Worm (Caenorhabditis elegans) whole organism, young adult: ENCODE results near the gene F23D12.3.
A peak's percentile ranks its signal among the peaks of the same experiment; 100 is the strongest.

Experiments used
- B0261.1 ChIP-seq: sonication (generic microtip); optimal IDR thresholded peaks from 2 replicates; lab custom pipeline; 2016; ENCODE audit warnings: mild to moderate bottlenecking, missing genetic modification characterization, moderate library complexity, missing compliant biosample characterization
- B0336.3 ChIP-seq: fragments of 200-800 bp; sonication (Bioruptor generic); IDR thresholded peaks from 2 replicates; pipeline ENCODE4 v1.3.6; 2022; ENCODE audit warnings: missing genetic modification characterization, missing compliant biosample characterization
- F33H1.4 ChIP-seq: fragments of 200-800 bp; sonication (Bioruptor generic); IDR thresholded peaks from 2 replicates; pipeline ENCODE4 v1.3.6; 2022; ENCODE audit warnings: missing genetic modification reagents, missing genetic modification characterization, missing compliant biosample characterization
- F37B4.10 ChIP-seq: fragments of 200-800 bp; sonication (Bioruptor generic); IDR thresholded peaks from 2 replicates; pipeline ENCODE4 v1.3.6; 2022; ENCODE audit warnings: missing genetic modification characterization, missing compliant biosample characterization
- F52B5.7 ChIP-seq: sonication (generic microtip); optimal IDR thresholded peaks from 2 replicates; lab custom pipeline; 2016; ENCODE audit warnings: mild to moderate bottlenecking, missing genetic modification characterization, missing compliant biosample characterization
- F55B11.4 ChIP-seq: sonication (generic microtip); optimal IDR thresholded peaks from 2 replicates; lab custom pipeline; 2016; ENCODE audit warnings: missing compliant biosample characterization, missing genetic modification characterization, borderline replicate concordance; ENCODE audit not compliant: insufficient read depth
- F57C9.4 ChIP-seq: sonication (generic microtip); optimal IDR thresholded peaks from 2 replicates; lab custom pipeline; 2017; ENCODE audit warnings: mild to moderate bottlenecking, missing genetic modification characterization, missing compliant biosample characterization
- Y56A3A.18 ChIP-seq: fragments of 200-800 bp; sonication (Bioruptor generic); IDR thresholded peaks from 2 replicates; pipeline ENCODE4 v1.3.6; 2022; ENCODE audit warnings: missing genetic modification reagents, missing genetic modification characterization, missing compliant biosample characterization
- ZK185.1 ChIP-seq: sonication (generic microtip); optimal IDR thresholded peaks from 2 replicates; lab custom pipeline; 2016; ENCODE audit warnings: mild to moderate bottlenecking, missing genetic modification characterization, missing compliant biosample characterization; ENCODE audit not compliant: poor library complexity, severe bottlenecking
- aptf-2 ChIP-seq: fragments of 200-800 bp; sonication (Bioruptor generic); conservative IDR thresholded peaks from 2 replicates; pipeline ENCODE4 v1.3.6; 2022; ENCODE audit warnings: missing genetic modification reagents, missing genetic modification characterization, missing compliant biosample characterization
- attf-5 ChIP-seq: fragments of 200-800 bp; sonication (Bioruptor generic); optimal IDR thresholded peaks from 2 replicates; lab custom pipeline; 2018; ENCODE audit warnings: mild to moderate bottlenecking, missing genetic modification characterization, missing compliant biosample characterization
- dpl-1 ChIP-seq: fragments of 150-350 bp; optimal IDR thresholded peaks from 2 replicates; lab custom pipeline; 2014; ENCODE audit warnings: missing biosample characterization, missing genetic modification reagents, missing genetic modification characterization
- egl-18 ChIP-seq: fragments of 200-800 bp; sonication (Bioruptor generic); IDR thresholded peaks from 2 replicates; pipeline ENCODE4 v1.3.6; 2022; ENCODE audit warnings: missing genetic modification reagents, missing genetic modification characterization, missing compliant biosample characterization
- ekl-4 ChIP-seq: fragments of 200-800 bp; sonication (Bioruptor generic); IDR thresholded peaks from 2 replicates; pipeline ENCODE4 v1.3.6; 2022; ENCODE audit warnings: missing genetic modification reagents, missing genetic modification characterization, missing compliant biosample characterization
- hmg-1.2 ChIP-seq: fragments of 200-800 bp; sonication (Bioruptor generic); IDR thresholded peaks from 2 replicates; pipeline ENCODE4 v1.3.6; 2022; ENCODE audit warnings: missing genetic modification reagents, missing genetic modification characterization, missing compliant biosample characterization
- let-607 ChIP-seq, 2 experiments: fragments of 200-800 bp in 1 of 2; sonication (Bioruptor generic) in 1 of 2; sonication (generic microtip) in 1 of 2; optimal IDR thresholded peaks; 2 replicates each; lab custom pipeline; 2016 to 2018; ENCODE audit warnings: mild to moderate bottlenecking in 2 of 2, missing compliant biosample characterization in 2 of 2, missing genetic modification characterization in 2 of 2, moderate library complexity in 2 of 2, missing genotype in 1 of 2
- lin-26 ChIP-seq: fragments of 200-800 bp; sonication (Bioruptor generic); IDR thresholded peaks from 2 replicates; pipeline ENCODE4 v1.3.6; 2022; ENCODE audit warnings: missing genetic modification reagents, missing genetic modification characterization, missing compliant biosample characterization
- madf-10 ChIP-seq: sonication (generic microtip); optimal IDR thresholded peaks from 2 replicates; lab custom pipeline; 2016; ENCODE audit warnings: mild to moderate bottlenecking, missing genetic modification characterization, missing compliant biosample characterization
- madf-3 ChIP-seq: fragments of 200-800 bp; sonication (Bioruptor generic); IDR thresholded peaks from 2 replicates; pipeline ENCODE4 v1.3.6; 2022; ENCODE audit warnings: missing genetic modification reagents, missing genetic modification characterization, missing compliant biosample characterization
- madf-6 ChIP-seq: fragments of 200-800 bp; sonication (Bioruptor generic); IDR thresholded peaks from 2 replicates; pipeline ENCODE4 v1.3.6; 2022; ENCODE audit warnings: missing genetic modification reagents, missing genetic modification characterization, missing compliant biosample characterization
- mes-4 ChIP-seq: sonication (generic microtip); optimal IDR thresholded peaks from 2 replicates; lab custom pipeline; 2016; ENCODE audit warnings: missing genotype, missing genetic modification characterization, missing compliant biosample characterization
- mxl-1 ChIP-seq: sonication (generic microtip); optimal IDR thresholded peaks from 2 replicates; lab custom pipeline; 2016; ENCODE audit warnings: missing genetic modification characterization, missing compliant biosample characterization
- nfya-2 ChIP-seq: fragments of 200-800 bp; sonication (Bioruptor generic); IDR thresholded peaks from 2 replicates; pipeline ENCODE4 v1.3.6; 2022; ENCODE audit warnings: missing genetic modification reagents, missing genetic modification characterization, missing compliant biosample characterization
- nhr-90 ChIP-seq: sonication (generic microtip); optimal IDR thresholded peaks from 2 replicates; lab custom pipeline; 2016; ENCODE audit warnings: missing genotype, mild to moderate bottlenecking, missing genetic modification characterization, missing compliant biosample characterization
- pha-4 ChIP-seq: fragments of 150-350 bp; sonication (generic microtip); optimal IDR thresholded peaks from 2 replicates; lab custom pipeline; 2014; ENCODE audit warnings: missing biosample characterization, missing genetic modification reagents, missing genetic modification characterization
- sea-2 ChIP-seq: fragments of 200-800 bp; sonication (Bioruptor generic); IDR thresholded peaks from 2 replicates; pipeline ENCODE4 v1.3.6; 2022; ENCODE audit warnings: missing genetic modification characterization, missing compliant biosample characterization
- snpc-3.4 ChIP-seq: sonication (generic microtip); optimal IDR thresholded peaks from 2 replicates; lab custom pipeline; 2017; ENCODE audit warnings: missing genetic modification characterization, mild to moderate bottlenecking, missing compliant biosample characterization, antibody characterized with exemption, moderate library complexity, missing genotype, missing genetic modification reagents
- snpc-4 ChIP-seq, 5 experiments: fragments of 150-350 bp in 1 of 5; sonication (generic microtip) in 4 of 5; optimal IDR thresholded peaks; 2 replicates each; lab custom pipeline; 2014 to 2018; ENCODE audit warnings: missing genetic modification characterization in 5 of 5, missing biosample characterization in 3 of 5, antibody characterized with exemption in 2 of 5, mild to moderate bottlenecking in 2 of 5, missing compliant biosample characterization in 2 of 5, missing genotype in 2 of 5, moderate library complexity in 2 of 5, missing genetic modification reagents in 1 of 5
- tlf-1 ChIP-seq: fragments of 200-800 bp; sonication (Bioruptor generic); optimal IDR thresholded peaks from 2 replicates; lab custom pipeline; 2018; ENCODE audit warnings: mild to moderate bottlenecking, missing genetic modification characterization, missing compliant biosample characterization
- ztf-25 ChIP-seq: fragments of 200-800 bp; sonication (Bioruptor generic); IDR thresholded peaks from 2 replicates; pipeline ENCODE4 v1.3.6; 2022; ENCODE audit warnings: missing genetic modification reagents, missing genetic modification characterization, missing compliant biosample characterization
- ztf-28 ChIP-seq: fragments of 200-800 bp; sonication (Bioruptor generic); IDR thresholded peaks from 2 replicates; pipeline ENCODE4 v1.3.6; 2022; ENCODE audit warnings: missing genetic modification reagents, missing genetic modification characterization, missing compliant biosample characterization
- ztf-3 ChIP-seq: fragments of 200-800 bp; sonication (Bioruptor generic); optimal IDR thresholded peaks from 2 replicates; lab custom pipeline; 2018; ENCODE audit warnings: mild to moderate bottlenecking, missing genetic modification characterization, missing compliant biosample characterization

Gene F23D12.3

ce11 chrX:14423105-14423504, 19.3 kb upstream of the F23D12.3 start, which contains the start of gene fipr-3:
Gene fipr-3 (plus strand): TSS chrX:14423405.
- no peak for TF ChIP-seq let-607 (tag; optimal IDR thresholded peaks at IDR 0.05; lab: Kevin White, UChicago)
- no peak for TF ChIP-seq ZK185.1 (tag; lab: Kevin White, UChicago)
- no peak for TF ChIP-seq Y56A3A.18 (GFP tag; lab: Robert Waterston, UW)
- TF ChIP-seq ztf-28 (GFP tag; lab: Robert Waterston, UW): no peak
- TF ChIP-seq attf-5: no peak
- no peak for TF ChIP-seq nhr-90 (tag; lab: Kevin White, UChicago)
- no peak for TF ChIP-seq F55B11.4 (tag; lab: Kevin White, UChicago)
- no peak for TF ChIP-seq pha-4 (tag; lab: Kevin White, UChicago)
- no peak for TF ChIP-seq F37B4.10 (GFP tag; lab: Robert Waterston, UW)
- TF ChIP-seq F33H1.4 (GFP tag; lab: Robert Waterston, UW): no peak

DNA sequence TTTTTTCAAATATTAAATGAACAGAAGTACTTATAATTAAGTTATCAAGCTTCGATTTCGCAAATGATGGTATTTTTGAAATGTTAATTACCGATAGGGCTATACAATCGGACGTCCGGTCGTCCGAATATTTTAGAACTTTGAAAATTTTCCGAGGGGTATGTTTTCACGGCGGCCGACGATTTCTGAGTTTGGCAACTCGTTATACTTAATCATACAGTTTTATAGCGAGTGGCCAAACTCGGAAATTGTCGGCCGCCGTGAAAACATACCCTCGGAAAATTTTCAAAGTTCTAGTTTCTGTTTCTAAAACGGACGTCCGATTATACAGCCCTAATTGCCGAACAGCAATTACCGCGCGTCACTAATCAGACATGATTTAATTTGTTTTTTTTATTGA, 18.2 kb upstream of the F23D12.3 start:
- TF ChIP-seq mxl-1 (tag; lab: Kevin White, UChicago) (no peak), snpc-4 (GFP tag; optimal IDR thresholded peaks at IDR 0.05; lab: Kevin White, UChicago) (no peak), snpc-4 (tag; optimal IDR thresholded peaks at IDR 0.05; lab: Kevin White, UChicago) (peak in 3 of 4 experiments; percentile 40 to 89 (median 88))

DNA sequence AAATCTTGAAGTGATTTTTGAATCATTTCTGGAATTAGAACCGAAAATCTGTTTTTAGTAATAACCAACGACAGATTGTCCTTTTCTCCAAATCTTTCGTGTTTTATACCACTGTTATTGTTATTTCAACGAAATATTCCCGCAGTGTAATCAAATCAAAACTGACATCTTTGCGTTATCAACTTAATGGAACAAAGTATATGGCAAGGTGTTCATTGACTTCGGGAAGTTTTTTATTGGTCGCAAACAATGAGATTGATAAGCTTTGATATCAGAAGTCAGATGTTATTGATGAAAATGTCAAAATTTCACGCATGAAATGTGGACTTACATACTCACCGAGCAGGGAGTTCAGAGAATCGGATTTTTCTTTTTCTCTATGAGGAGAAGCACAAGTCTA, 17.7 kb upstream of the F23D12.3 start, which contains the start of gene F23D12.11:
Gene F23D12.11, minus strand, starts transcription at position 79 of the 400 bp plus-strand sequence.
- TF ChIP-seq F37B4.10 (GFP tag; lab: Robert Waterston, UW) (no peak), B0261.1 (tag; lab: Kevin White, UChicago) (no peak), madf-6 (GFP tag; lab: Robert Waterston, UW) (no peak), hmg-1.2 (no peak), madf-3 (GFP tag; lab: Robert Waterston, UW) (no peak), sea-2 (GFP tag; lab: Robert Waterston, UW) (no peak), ztf-3 (no peak), F55B11.4 (tag; lab: Kevin White, UChicago) (no peak), mes-4 (tag; lab: Kevin White, UChicago) (no peak), tlf-1 (no peak), snpc-3.4 (no peak), attf-5 (no peak), ekl-4 (GFP tag; lab: Robert Waterston, UW) (no peak), ZK185.1 (tag; lab: Kevin White, UChicago) (no peak), mxl-1 (tag; lab: Kevin White, UChicago) (no peak), egl-18 (GFP tag; lab: Robert Waterston, UW) (no peak)

- TF ChIP-seq Y56A3A.18 (GFP tag; lab: Robert Waterston, UW): no peak
- TF ChIP-seq nfya-2 (GFP tag; lab: Robert Waterston, UW): no peak
- no peak for TF ChIP-seq madf-10 (tag; lab: Kevin White, UChicago)
- TF ChIP-seq F57C9.4: no peak
- no peak for TF ChIP-seq aptf-2 (GFP tag; lab: Robert Waterston, UW)
- no peak for TF ChIP-seq B0336.3
- TF ChIP-seq dpl-1 (GFP tag; lab: Kevin White, UChicago): no peak
- TF ChIP-seq lin-26 (GFP tag; lab: Robert Waterston, UW): no peak
- TF ChIP-seq ekl-4 (GFP tag; lab: Robert Waterston, UW): no peak
- TF ChIP-seq F52B5.7 (tag; lab: Kevin White, UChicago): no peak
- no peak for TF ChIP-seq ztf-25
Measured at ce11 chrX:14428052-14428451, 14.4 kb upstream of the F23D12.3 start, which contains the start of gene F23D12.1. Gene F23D12.1 (minus strand): TSS chrX:14428152.
